Worm (Caenorhabditis elegans): ENCODE results near the gene sdz-13.

DNA sequence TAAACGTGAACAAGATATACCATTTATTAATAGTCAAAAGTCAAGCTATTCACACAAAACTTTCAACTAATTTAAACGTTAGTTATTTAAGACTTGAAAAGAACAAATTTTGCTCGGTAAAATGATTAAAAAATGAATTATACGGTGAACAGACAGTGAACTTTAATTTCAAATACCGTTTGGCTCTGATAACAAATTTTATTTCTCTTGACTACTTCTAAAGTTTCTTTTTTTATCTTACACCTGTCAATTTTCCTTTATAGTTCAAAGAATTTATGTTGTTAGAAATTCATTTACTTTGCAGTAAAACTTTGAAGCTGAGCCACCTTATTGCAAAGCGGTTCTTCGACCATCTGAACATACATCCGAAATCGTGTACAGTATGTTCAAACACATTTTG lies 35.9 kb upstream of the sdz-13 start, which contains the start of gene ZK593.3:
- TF ChIP-seq aly-2 (tag; optimal IDR thresholded peaks at IDR 0.05): no peak
- TF ChIP-seq ceh-28 (tag; optimal IDR thresholded peaks at IDR 0.05): no peak
- no peak for TF ChIP-seq spr-1 (tag; optimal IDR thresholded peaks at IDR 0.05)
- no peak for TF ChIP-seq hif-1 (tag; optimal IDR thresholded peaks at IDR 0.05)
- peak; percentile 29 for TF ChIP-seq dmd-6 (GFP tag; IDR thresholded peaks at IDR 0.05)
- no peak for TF ChIP-seq jun-1 (tag; optimal IDR thresholded peaks at IDR 0.05)
- TF ChIP-seq ceh-82 (tag; optimal IDR thresholded peaks at IDR 0.05): no peak
- no peak for TF ChIP-seq ztf-11 (tag; optimal IDR thresholded peaks at IDR 0.05)
- no peak for TF ChIP-seq mdl-1 (tag; optimal IDR thresholded peaks at IDR 0.05)
- TF ChIP-seq T20F7.1 (GFP tag; optimal IDR thresholded peaks at IDR 0.05): no peak
- no peak for TF ChIP-seq pha-4 (GFP tag; IDR thresholded peaks at IDR 0.05)
- TF ChIP-seq pha-4 (tag; optimal IDR thresholded peaks at IDR 0.05): no peak
- no peak for TF ChIP-seq dpl-1 (GFP tag; optimal IDR thresholded peaks at IDR 0.05)
- no peak for TF ChIP-seq mep-1 (tag; optimal IDR thresholded peaks at IDR 0.05)

Data from whole organism, L4 larva.